Worm (Caenorhabditis elegans) whole organism, L3 larva: ENCODE data around the gene ptp-5.1.

ENCODE experiments used
- R02D3.7 ChIP-seq: fragments of 150-350 bp; optimal IDR thresholded peaks from 2 replicates; lab custom pipeline; 2014; ENCODE audit warnings: missing biosample characterization, missing genetic modification characterization
- ZK546.5 ChIP-seq: sonication (generic microtip); optimal IDR thresholded peaks from 2 replicates; lab custom pipeline; 2017; ENCODE audit warnings: missing biosample characterization, missing genetic modification characterization
- aly-2 ChIP-seq: fragments of 150-350 bp; optimal IDR thresholded peaks from 2 replicates; lab custom pipeline; 2014; ENCODE audit warnings: missing biosample characterization, missing genetic modification characterization
- ama-1 ChIP-seq: fragments of 150-350 bp; optimal IDR thresholded peaks from 2 replicates; lab custom pipeline; 2018
- ceh-16 ChIP-seq: sonication (generic microtip); optimal IDR thresholded peaks from 2 replicates; lab custom pipeline; 2017; ENCODE audit warnings: missing biosample characterization, missing genetic modification characterization
- ceh-82 ChIP-seq: fragments of 150-350 bp; optimal IDR thresholded peaks from 2 replicates; lab custom pipeline; 2014; ENCODE audit warnings: missing biosample characterization, missing genetic modification characterization
- ceh-9 ChIP-seq: sonication (generic microtip); optimal IDR thresholded peaks from 2 replicates; lab custom pipeline; 2018; ENCODE audit warnings: missing biosample characterization, missing genetic modification characterization
- egl-5 ChIP-seq: fragments of 150-350 bp; optimal IDR thresholded peaks from 2 replicates; lab custom pipeline; 2017; ENCODE audit warnings: missing biosample characterization, missing genetic modification reagents, missing genetic modification characterization, inconsistent platforms
- elt-1 ChIP-seq: fragments of 150-350 bp; optimal IDR thresholded peaks from 2 replicates; lab custom pipeline; 2014; ENCODE audit warnings: missing biosample characterization, missing genetic modification characterization
- elt-2 ChIP-seq: sonication (generic microtip); optimal IDR thresholded peaks from 2 replicates; lab custom pipeline; 2016; ENCODE audit warnings: missing genetic modification reagents, mild to moderate bottlenecking, missing genetic modification characterization, missing compliant biosample characterization
- fkh-10 ChIP-seq: sonication (generic microtip); optimal IDR thresholded peaks from 2 replicates; lab custom pipeline; 2017; ENCODE audit warnings: missing biosample characterization, missing genetic modification reagents, missing genetic modification characterization
- fkh-2 ChIP-seq: fragments of 150-350 bp; optimal IDR thresholded peaks from 2 replicates; lab custom pipeline; 2014; ENCODE audit warnings: missing biosample characterization, missing genetic modification reagents, missing genetic modification characterization
- fos-1 ChIP-seq: fragments of 150-350 bp; optimal IDR thresholded peaks from 2 replicates; lab custom pipeline; 2014; ENCODE audit warnings: missing biosample characterization, missing genetic modification characterization
- lin-39 ChIP-seq: fragments of 150-350 bp; optimal IDR thresholded peaks from 2 replicates; lab custom pipeline; 2018; ENCODE audit warnings: missing biosample characterization, missing genetic modification reagents, missing genetic modification characterization
- nfya-1 ChIP-seq: sonication (generic microtip); optimal IDR thresholded peaks from 2 replicates; lab custom pipeline; 2017; ENCODE audit warnings: missing genetic modification characterization, mild to moderate bottlenecking, missing compliant biosample characterization, antibody characterized with exemption, moderate library complexity; ENCODE audit not compliant: insufficient read depth
- nhr-11 ChIP-seq: fragments of 150-350 bp; optimal IDR thresholded peaks from 2 replicates; lab custom pipeline; 2014; ENCODE audit warnings: missing biosample characterization, missing genetic modification characterization
- nhr-12 ChIP-seq: fragments of 150-350 bp; optimal IDR thresholded peaks from 2 replicates; lab custom pipeline; 2014; ENCODE audit warnings: missing biosample characterization, missing genetic modification characterization
- nhr-23 ChIP-seq: fragments of 150-350 bp; optimal IDR thresholded peaks from 2 replicates; lab custom pipeline; 2014; ENCODE audit warnings: missing biosample characterization, missing genetic modification reagents, missing genetic modification characterization
- nhr-25 ChIP-seq: sonication (generic microtip); optimal IDR thresholded peaks from 2 replicates; lab custom pipeline; 2017; ENCODE audit warnings: missing biosample characterization, missing genetic modification characterization
- nhr-77 ChIP-seq: fragments of 150-350 bp; optimal IDR thresholded peaks from 2 replicates; lab custom pipeline; 2014; ENCODE audit warnings: missing biosample characterization, missing genetic modification characterization
- pqm-1 ChIP-seq: fragments of 150-350 bp; optimal IDR thresholded peaks from 2 replicates; lab custom pipeline; 2017; ENCODE audit warnings: missing biosample characterization, missing genetic modification characterization, inconsistent platforms
- skn-1 ChIP-seq: fragments of 150-350 bp; optimal IDR thresholded peaks from 2 replicates; lab custom pipeline; 2014; ENCODE audit warnings: missing biosample characterization, missing genetic modification characterization
- tbx-2 ChIP-seq: sonication (generic microtip); optimal IDR thresholded peaks from 2 replicates; lab custom pipeline; 2016; ENCODE audit warnings: mild to moderate bottlenecking, missing genetic modification characterization, missing compliant biosample characterization
- unc-62 ChIP-seq: fragments of 150-350 bp; sonication (generic microtip); optimal IDR thresholded peaks from 4 replicates; lab custom pipeline; 2014; ENCODE audit warnings: missing biosample characterization, missing genetic modification reagents, missing genetic modification characterization
- zag-1 ChIP-seq: fragments of 150-350 bp; optimal IDR thresholded peaks from 2 replicates; lab custom pipeline; 2014; ENCODE audit warnings: missing biosample characterization, missing genetic modification characterization

Gene ptp-5.1

ce11 chrIV:5209390-5209789 is 43.3 kb downstream of the ptp-5.1 start, which contains the start of the genes Y59E9AL.36 and nbet-1 (continued):
- TF ChIP-seq fos-1 (tag; lab: Kevin White, UChicago), result no peak
- peak; percentile 97 for TF ChIP-seq R02D3.7 (tag; lab: Kevin White, UChicago)

ce11 chrIV:5210606-5211005 is 44.5 kb downstream of the ptp-5.1 start:
- TF ChIP-seq elt-2 (no peak), ceh-16 (no peak), skn-1 (no peak), pqm-1 (tag; lab: Kevin White, UChicago) (no peak), lin-39 (no peak), egl-5 (tag; lab: Kevin White, UChicago) (no peak), aly-2 (tag; lab: Kevin White, UChicago) (no peak), nhr-77 (tag; lab: Kevin White, UChicago) (no peak)

- TF ChIP-seq nfya-1 (tag; lab: Kevin White, UChicago) (no peak), ZK546.5 (tag; lab: Kevin White, UChicago) (no peak), elt-2 (no peak), fkh-10 (GFP tag; lab: Kevin White, UChicago) (no peak), ama-1 (lab: Kevin White, UChicago) (no peak), pqm-1 (tag; lab: Kevin White, UChicago) (no peak), tbx-2 (tag; lab: Kevin White, UChicago) (no peak), elt-1 (tag; lab: Kevin White, UChicago) (no peak), ceh-9 (tag; lab: Kevin White, UChicago) (no peak), R02D3.7 (tag; lab: Kevin White, UChicago) (no peak), nhr-12 (tag; lab: Kevin White, UChicago) (no peak), ceh-82 (tag; lab: Kevin White, UChicago) (no peak), fkh-2 (no peak)
Measured at ce11 chrIV:5215092-5215491, 49.0 kb downstream of the ptp-5.1 start, which contains the start of gene Y59E9AL.4. Gene Y59E9AL.4 (minus strand): TSS chrIV:5215192.

ce11 chrIV:5216349-5216748 is 50.2 kb downstream of the ptp-5.1 start:
- TF ChIP-seq nhr-25 (tag; lab: Kevin White, UChicago) (peak; percentile 66), tbx-2 (tag; lab: Kevin White, UChicago) (no peak), nhr-11 (tag; lab: Kevin White, UChicago) (no peak), zag-1 (no peak), nhr-23 (tag; lab: Kevin White, UChicago) (peak; percentile 82), R02D3.7 (tag; lab: Kevin White, UChicago) (no peak), unc-62 (GFP tag; lab: Kevin White, UChicago) (no peak)
